ENCODE assay signal across 1 fruit fly cellular context in the genomic region with DNA sequence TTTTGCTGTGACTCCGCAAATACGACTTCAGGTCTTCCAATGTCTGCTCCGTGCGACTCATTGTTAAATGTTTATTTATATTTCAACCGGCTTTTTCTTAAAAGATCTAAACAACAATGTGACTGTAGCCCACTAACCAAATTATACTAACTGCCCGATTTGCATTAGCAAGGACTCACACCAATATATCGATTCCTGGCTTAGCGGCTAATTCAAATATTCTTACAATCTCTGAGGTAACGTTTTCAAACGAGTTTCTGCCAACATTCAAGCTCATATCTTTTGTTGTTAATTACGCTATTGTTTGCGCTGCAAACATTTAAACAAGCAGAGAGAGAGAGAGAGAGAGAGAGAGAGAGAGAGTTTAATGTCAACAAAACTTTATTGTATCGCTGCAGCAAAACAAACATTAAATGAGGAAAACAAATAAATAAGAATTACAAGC.
A peak's percentile ranks its signal among the peaks of the same experiment; 100 is the strongest.
TF ChIP-seq lines count a peak whose summit lies in the region.

A gene (minus strand): TSS at position 131 of the 445 bp plus-strand sequence.

TF ChIP-seq in whole organism, embryonic, 481 proteins besides CTCF, POLR2A, EP300 and RAD21 (continued from another document and continues in another):
- TF ChIP-seq rib (GFP tag; IDR thresholded peaks at IDR 0.05; lab: Robert Waterston, UW) (no peak), slp2 (GFP tag; optimal IDR thresholded peaks at IDR 0.05; lab: Kevin White, UChicago) (peak; percentile 4), MTF-1 (GFP tag; optimal IDR thresholded peaks at IDR 0.05; lab: Kevin White, UChicago; ENCODE audit: borderline replicate concordance) (peak; percentile 74), CG12236 (GFP tag; optimal IDR thresholded peaks at IDR 0.05; lab: Kevin White, UChicago) (peak; percentile 52), CG2712 (tag; optimal IDR thresholded peaks at IDR 0.05; lab: Kevin White, UChicago) (peak; percentile 55), CG18262 (tag; optimal IDR thresholded peaks at IDR 0.05; lab: Kevin White, UChicago) (peak; percentile 65), repo (GFP tag; optimal IDR thresholded peaks at IDR 0.05; lab: Kevin White, UChicago) (no peak), oc (tag; optimal IDR thresholded peaks at IDR 0.05; lab: Kevin White, UChicago) (peak; percentile 43), cad (GFP tag; optimal IDR thresholded peaks at IDR 0.05; lab: Kevin White, UChicago) (no peak), CG9437 (GFP tag; optimal IDR thresholded peaks at IDR 0.05; lab: Kevin White, UChicago) (no peak), CG11723 (GFP tag; optimal IDR thresholded peaks at IDR 0.05; lab: Kevin White, UChicago) (peak; percentile 25), CG3281 (GFP tag; optimal IDR thresholded peaks at IDR 0.05; lab: Kevin White, UChicago) (no peak), Poxn (GFP tag; IDR thresholded peaks at IDR 0.05; lab: Robert Waterston, UW) (no peak), hkb (optimal IDR thresholded peaks at IDR 0.05; lab: Kevin White, UChicago) (no peak), hkb (GFP tag; IDR thresholded peaks at IDR 0.05; lab: Robert Waterston, UW) (peak; percentile 37; the same call in 1 of the 2 replicates), pita (GFP tag; optimal IDR thresholded peaks at IDR 0.05; lab: Kevin White, UChicago) (peak; percentile 56), Atf-2 (GFP tag; optimal IDR thresholded peaks at IDR 0.05; lab: Kevin White, UChicago) (no peak), CG33213 (GFP tag; optimal IDR thresholded peaks at IDR 0.05; lab: Kevin White, UChicago) (peak; percentile 58), CHES-1-like (GFP tag; optimal IDR thresholded peaks at IDR 0.05; lab: Kevin White, UChicago) (peak; percentile 44), chn (GFP tag; optimal IDR thresholded peaks at IDR 0.05; lab: Kevin White, UChicago) (no peak), bab2 (GFP tag; optimal IDR thresholded peaks at IDR 0.05; lab: Kevin White, UChicago) (peak; percentile 36), CG1529 (GFP tag; optimal IDR thresholded peaks at IDR 0.05; lab: Kevin White, UChicago) (peak; percentile 55), CG1792 (GFP tag; optimal IDR thresholded peaks at IDR 0.05; lab: Kevin White, UChicago) (no peak), vvl (GFP tag; IDR thresholded peaks at IDR 0.05; lab: Robert Waterston, UW) (peak; percentile 68), CG31365 (tag; optimal IDR thresholded peaks at IDR 0.05; lab: Kevin White, UChicago) (peak; percentile 47), Blimp-1 (GFP tag; optimal IDR thresholded peaks at IDR 0.05; lab: Kevin White, UChicago) (peak; percentile 67), ato (GFP tag; IDR thresholded peaks at IDR 0.05; lab: Robert Waterston, UW; ENCODE audit: partially characterized antibody) (no peak), CG17802 (tag; optimal IDR thresholded peaks at IDR 0.05; lab: Kevin White, UChicago) (no peak), CG12744 (GFP tag; optimal IDR thresholded peaks at IDR 0.05; lab: Kevin White, UChicago) (no peak), Atf6 (GFP tag; IDR thresholded peaks at IDR 0.05; lab: Robert Waterston, UW) (no peak), CG14710 (tag; optimal IDR thresholded peaks at IDR 0.05; lab: Kevin White, UChicago) (peak; percentile 77), insv (GFP tag; optimal IDR thresholded peaks at IDR 0.05; lab: Kevin White, UChicago) (peak in 1 of 2 experiments; percentile 57), caup (GFP tag; optimal IDR thresholded peaks at IDR 0.05; lab: Kevin White, UChicago; ENCODE audit: severe bottlenecking) (no peak), CG3995 (GFP tag; optimal IDR thresholded peaks at IDR 0.05; lab: Kevin White, UChicago) (no peak), CG3838 (GFP tag; optimal IDR thresholded peaks at IDR 0.05; lab: Kevin White, UChicago) (no peak), D19B (GFP tag; optimal IDR thresholded peaks at IDR 0.05; lab: Kevin White, UChicago) (no peak), ac (GFP tag; optimal IDR thresholded peaks at IDR 0.05; lab: Kevin White, UChicago) (peak; percentile 53), CoRest (tag; optimal IDR thresholded peaks at IDR 0.05; lab: Kevin White, UChicago) (peak; percentile 7), NC2β (GFP tag; optimal IDR thresholded peaks at IDR 0.05; lab: Kevin White, UChicago) (peak; percentile 12), CG13624 (GFP tag; optimal IDR thresholded peaks at IDR 0.05; lab: Kevin White, UChicago) (no peak), CG6254 (GFP tag; optimal IDR thresholded peaks at IDR 0.05; lab: Kevin White, UChicago) (peak; percentile 78), trh (GFP tag; optimal IDR thresholded peaks at IDR 0.05; lab: Kevin White, UChicago) (no peak), schlank (tag; optimal IDR thresholded peaks at IDR 0.05; lab: Kevin White, UChicago) (no peak), hth (optimal IDR thresholded peaks at IDR 0.05; lab: Kevin White, UChicago) (no peak), Optix (GFP tag; IDR thresholded peaks at IDR 0.05; lab: Robert Waterston, UW) (no peak), CG11560 (tag; IDR thresholded peaks at IDR 0.05; lab: Robert Waterston, UW) (no peak), CG8765 (GFP tag; IDR thresholded peaks at IDR 0.05; lab: Robert Waterston, UW) (no peak), BEAF-32 (GFP tag; optimal IDR thresholded peaks at IDR 0.05; lab: Kevin White, UChicago) (peak; percentile 60), Bdp1 (GFP tag; optimal IDR thresholded peaks at IDR 0.05; lab: Kevin White, UChicago) (no peak), CG1603 (tag; optimal IDR thresholded peaks at IDR 0.05; lab: Kevin White, UChicago) (peak; percentile 82), cg (GFP tag; optimal IDR thresholded peaks at IDR 0.05; lab: Kevin White, UChicago) (no peak), Atf3 (GFP tag; optimal IDR thresholded peaks at IDR 0.05; lab: Kevin White, UChicago) (no peak), E2f2 (GFP tag; IDR thresholded peaks at IDR 0.05; lab: Robert Waterston, UW) (peak; percentile 98), CG11398 (GFP tag; optimal IDR thresholded peaks at IDR 0.05; lab: Kevin White, UChicago) (no peak), CG10209 (GFP tag; optimal IDR thresholded peaks at IDR 0.05; lab: Kevin White, UChicago) (no peak), CG10431 (GFP tag; optimal IDR thresholded peaks at IDR 0.05; lab: Kevin White, UChicago) (peak; percentile 31), CG17829 (tag; optimal IDR thresholded peaks at IDR 0.05; lab: Kevin White, UChicago) (peak; percentile 25), gsb-n (tag; optimal IDR thresholded peaks at IDR 0.05; lab: Kevin White, UChicago) (no peak), Aef1 (GFP tag; IDR thresholded peaks at IDR 0.05; lab: Robert Waterston, UW) (no peak), CG12659 (GFP tag; optimal IDR thresholded peaks at IDR 0.05; lab: Kevin White, UChicago) (no peak), CG13287 (GFP tag; IDR thresholded peaks at IDR 0.05; lab: Robert Waterston, UW; ENCODE audit: partially characterized antibody) (peak; percentile 67), amos (GFP tag; IDR thresholded peaks at IDR 0.05; lab: Robert Waterston, UW; ENCODE audit: partially characterized antibody) (peak; percentile 51), Dip3 (GFP tag; optimal IDR thresholded peaks at IDR 0.05; lab: Kevin White, UChicago) (no peak), sr (GFP tag; IDR thresholded peaks at IDR 0.05; lab: Robert Waterston, UW) (0 out of 3 replicates have a peak, but pooled peaks have one; percentile 12), pros (GFP tag; optimal IDR thresholded peaks at IDR 0.05; lab: Kevin White, UChicago) (no peak), Spps (tag; optimal IDR thresholded peaks at IDR 0.05; lab: Kevin White, UChicago) (peak; percentile 41), dpn (GFP tag; optimal IDR thresholded peaks at IDR 0.05; lab: Kevin White, UChicago) (no peak), lbe (GFP tag; optimal IDR thresholded peaks at IDR 0.05; lab: Kevin White, UChicago) (no peak), tin (GFP tag; optimal IDR thresholded peaks at IDR 0.05; lab: Kevin White, UChicago) (no peak), Dfd (GFP tag; optimal IDR thresholded peaks at IDR 0.05; lab: Kevin White, UChicago) (no peak), fd102C (GFP tag; optimal IDR thresholded peaks at IDR 0.05; lab: Kevin White, UChicago) (peak; percentile 1), Mes4 (GFP tag; optimal IDR thresholded peaks at IDR 0.05; lab: Kevin White, UChicago) (peak; percentile 35), CkIIα-i1 (GFP tag; IDR thresholded peaks at IDR 0.05; lab: Robert Waterston, UW) (no peak), CG8281 (tag; optimal IDR thresholded peaks at IDR 0.05; lab: Kevin White, UChicago) (no peak), Nf-YB (GFP tag; optimal IDR thresholded peaks at IDR 0.05; lab: Kevin White, UChicago) (peak; percentile 12), Ets97D (GFP tag; optimal IDR thresholded peaks at IDR 0.05; lab: Kevin White, UChicago) (peak; percentile 41), vnd (GFP tag; IDR thresholded peaks at IDR 0.05; lab: Robert Waterston, UW; ENCODE audit: partially characterized antibody) (no peak), Stat92E (GFP tag; optimal IDR thresholded peaks at IDR 0.05; lab: Kevin White, UChicago) (peak in 1 of 3 experiments; percentile 5), CG11696 (GFP tag; IDR thresholded peaks at IDR 0.05; lab: Robert Waterston, UW) (no peak), Lim3 (GFP tag; IDR thresholded peaks at IDR 0.05; lab: Robert Waterston, UW) (no peak), Deaf1 (tag; optimal IDR thresholded peaks at IDR 0.05; lab: Kevin White, UChicago) (no peak), CG15269 (tag; optimal IDR thresholded peaks at IDR 0.05; lab: Kevin White, UChicago) (no peak), Fer2 (tag; optimal IDR thresholded peaks at IDR 0.05; lab: Kevin White, UChicago) (no peak), CG6683 (GFP tag; optimal IDR thresholded peaks at IDR 0.05; lab: Kevin White, UChicago) (no peak), sens-2 (GFP tag; IDR thresholded peaks at IDR 0.05; lab: Robert Waterston, UW) (no peak), H15 (GFP tag; IDR thresholded peaks at IDR 0.05; lab: Robert Waterston, UW) (no peak), chinmo (GFP tag; IDR thresholded peaks at IDR 0.05; lab: Robert Waterston, UW; ENCODE audit: partially characterized antibody) (no peak), Camta (GFP tag; optimal IDR thresholded peaks at IDR 0.05; lab: Kevin White, UChicago) (no peak), Gsc (GFP tag; IDR thresholded peaks at IDR 0.05; lab: Robert Waterston, UW) (no peak), CG10267 (tag; optimal IDR thresholded peaks at IDR 0.05; lab: Kevin White, UChicago) (peak; percentile 47), chif (GFP tag; optimal IDR thresholded peaks at IDR 0.05; lab: Kevin White, UChicago) (peak in 1 of 2 experiments; percentile 14), jumu (GFP tag; optimal IDR thresholded peaks at IDR 0.05; lab: Kevin White, UChicago) (no peak), CG6272 (GFP tag; IDR thresholded peaks at IDR 0.05; lab: Robert Waterston, UW) (no peak), CG17361 (GFP tag; IDR thresholded peaks at IDR 0.05; lab: Robert Waterston, UW) (peak; percentile 37; the same call in 2 of the 3 replicates), chm (GFP tag; IDR thresholded peaks at IDR 0.05; lab: Robert Waterston, UW) (no peak), CG18011 (GFP tag; optimal IDR thresholded peaks at IDR 0.05; lab: Kevin White, UChicago) (no peak), ash1 (GFP tag; optimal IDR thresholded peaks at IDR 0.05; lab: Kevin White, UChicago) (no peak), CG17359 (tag; optimal IDR thresholded peaks at IDR 0.05; lab: Kevin White, UChicago) (peak; percentile 55), H2.0 (GFP tag; IDR thresholded peaks at IDR 0.05; lab: Robert Waterston, UW) (no peak), salm (tag; optimal IDR thresholded peaks at IDR 0.05; lab: Kevin White, UChicago) (peak; percentile 54), esg (GFP tag; conservative IDR thresholded peaks at IDR 0.05; lab: Robert Waterston, UW) (no peak), phol (tag; optimal IDR thresholded peaks at IDR 0.05; lab: Kevin White, UChicago) (peak; percentile 22), CG3407 (GFP tag; optimal IDR thresholded peaks at IDR 0.05; lab: Kevin White, UChicago) (peak; percentile 62), lola (GFP tag; optimal IDR thresholded peaks at IDR 0.05; lab: Kevin White, UChicago) (peak in 1 of 3 experiments; percentile 49), gcm (GFP tag; optimal IDR thresholded peaks at IDR 0.05; lab: Kevin White, UChicago) (peak; percentile 57), Vsx1 (GFP tag; optimal IDR thresholded peaks at IDR 0.05; lab: Kevin White, UChicago) (no peak), CG2202 (tag; optimal IDR thresholded peaks at IDR 0.05; lab: Kevin White, UChicago) (peak; percentile 63), CG30431 (GFP tag; optimal IDR thresholded peaks at IDR 0.05; lab: Kevin White, UChicago) (no peak), Sry-δ (GFP tag; optimal IDR thresholded peaks at IDR 0.05; lab: Kevin White, UChicago) (peak; percentile 66), PHDP (tag; optimal IDR thresholded peaks at IDR 0.05; lab: Kevin White, UChicago) (peak; percentile 9), Ets65A (GFP tag; lab: Kevin White, UChicago) (no peak), Tbp (GFP tag; optimal IDR thresholded peaks at IDR 0.05; lab: Kevin White, UChicago) (no peak), CG31388 (GFP tag; optimal IDR thresholded peaks at IDR 0.05; lab: Kevin White, UChicago) (no peak), Hmr (GFP tag; optimal IDR thresholded peaks at IDR 0.05; lab: Kevin White, UChicago) (no peak), CG2120 (GFP tag; optimal IDR thresholded peaks at IDR 0.05; lab: Kevin White, UChicago) (no peak), tup (GFP tag; optimal IDR thresholded peaks at IDR 0.05; lab: Kevin White, UChicago) (no peak), CG9876 (GFP tag; optimal IDR thresholded peaks at IDR 0.05; lab: Kevin White, UChicago) (no peak), HmgD (GFP tag; optimal IDR thresholded peaks at IDR 0.05; lab: Kevin White, UChicago) (peak; percentile 35), CG7556 (GFP tag; optimal IDR thresholded peaks at IDR 0.05; lab: Kevin White, UChicago) (no peak), stwl (tag; optimal IDR thresholded peaks at IDR 0.05; lab: Kevin White, UChicago) (peak; percentile 36), pzg (GFP tag; optimal IDR thresholded peaks at IDR 0.05; lab: Kevin White, UChicago) (peak; percentile 89), ci (GFP tag; IDR thresholded peaks at IDR 0.05; lab: Robert Waterston, UW) (peak; percentile 65; the same call in 2 of the 3 replicates), CG30020 (tag; optimal IDR thresholded peaks at IDR 0.05; lab: Kevin White, UChicago) (no peak), sc (optimal IDR thresholded peaks at IDR 0.05; lab: Kevin White, UChicago) (no peak), sc (GFP tag; optimal IDR thresholded peaks at IDR 0.05; lab: Kevin White, UChicago) (peak; percentile 15), fd3F (GFP tag; optimal IDR thresholded peaks at IDR 0.05; lab: Kevin White, UChicago) (no peak), Fer3 (tag; optimal IDR thresholded peaks at IDR 0.05; lab: Kevin White, UChicago) (peak; percentile 18), nerfin-1 (tag; optimal IDR thresholded peaks at IDR 0.05; lab: Kevin White, UChicago) (peak; percentile 75), zen (tag; optimal IDR thresholded peaks at IDR 0.05; lab: Kevin White, UChicago) (peak; percentile 6), unpg (GFP tag; optimal IDR thresholded peaks at IDR 0.05; lab: Kevin White, UChicago) (peak; percentile 38)
